Fruit fly (Drosophila melanogaster) whole organism, wandering third instar larva: Measurements from ENCODE around the gene rgn.
A peak's percentile ranks its signal among the peaks of the same experiment; 100 is the strongest.

Experiments
- Abd-B ChIP-seq: fragments of >200 bp; optimal IDR thresholded peaks from 2 replicates; lab custom pipeline; 2017; ENCODE audit warnings: missing biosample characterization, missing genetic modification characterization
- CG32264 ChIP-seq: fragments of 200-800 bp; sonication (Bioruptor generic); optimal IDR thresholded peaks from 2 replicates; lab custom pipeline; 2016; ENCODE audit warnings: missing biosample characterization, missing genetic modification characterization
- CG9705 ChIP-seq: fragments of 200-800 bp; sonication (Bioruptor generic); optimal IDR thresholded peaks from 2 replicates; lab custom pipeline; 2018; ENCODE audit warnings: missing biosample characterization, mild to moderate bottlenecking, missing genetic modification characterization
- CrebA ChIP-seq: fragments of 200-800 bp; sonication (Bioruptor generic); optimal IDR thresholded peaks from 2 replicates; lab custom pipeline; 2016; ENCODE audit warnings: missing biosample characterization, mild to moderate bottlenecking, missing genetic modification characterization, borderline replicate concordance
- Dfd ChIP-seq: fragments of >200 bp; optimal IDR thresholded peaks from 2 replicates; lab custom pipeline; 2017; ENCODE audit warnings: missing biosample characterization, missing genetic modification characterization
- Dif ChIP-seq: fragments of 200-275, 200-300 bp; sonication (Bioruptor generic); optimal IDR thresholded peaks from 2 replicates; lab custom pipeline; 2018; ENCODE audit warnings: missing biosample characterization, missing genetic modification characterization; ENCODE audit not compliant: partially characterized antibody
- GATAd ChIP-seq: sonication (Bioruptor generic); optimal IDR thresholded peaks from 2 replicates; lab custom pipeline; 2016; ENCODE audit warnings: missing biosample characterization, missing genetic modification characterization
- HLH106 ChIP-seq: fragments of 200-800 bp; optimal IDR thresholded peaks from 3 replicates; lab custom pipeline; 2019; ENCODE audit warnings: missing biosample characterization, mild to moderate bottlenecking, missing genetic modification characterization, moderate library complexity
- Hr78 ChIP-seq: fragments of >200 bp; optimal IDR thresholded peaks from 2 replicates; lab custom pipeline; 2017; ENCODE audit warnings: missing biosample characterization, missing genetic modification characterization
- Hr83 ChIP-seq: fragments of 200-300 bp; sonication (Bioruptor generic); optimal IDR thresholded peaks from 2 replicates; lab custom pipeline; 2016; ENCODE audit warnings: missing biosample characterization, mild to moderate bottlenecking, missing genetic modification characterization, moderate library complexity; ENCODE audit not compliant: poor library complexity, severe bottlenecking
- Jra ChIP-seq: sonication (Bioruptor generic); optimal IDR thresholded peaks from 2 replicates; lab custom pipeline; 2016; ENCODE audit warnings: missing biosample characterization, missing genetic modification characterization
- Mio ChIP-seq: sonication (Bioruptor generic); optimal IDR thresholded peaks from 2 replicates; lab custom pipeline; 2016; ENCODE audit warnings: missing biosample characterization, missing genetic modification characterization
- Myc ChIP-seq: fragments of >200 bp; optimal IDR thresholded peaks from 2 replicates; lab custom pipeline; 2017
- N ChIP-seq: fragments of >200 bp; optimal IDR thresholded peaks from 2 replicates; lab custom pipeline; 2018; ENCODE audit warnings: missing biosample characterization, missing external identifiers, missing genetic modification characterization
- Rel ChIP-seq, 2 experiments: fragments of 200-800 bp; sonication (Bioruptor generic) in 1 of 2; optimal IDR thresholded peaks; 2 replicates in 1 of 2; 3 replicates in 1 of 2; lab custom pipeline; 2016 to 2019; ENCODE audit warnings: mild to moderate bottlenecking in 2 of 2, missing biosample characterization in 2 of 2, missing genetic modification characterization in 2 of 2, moderate library complexity in 1 of 2
- Sp1 ChIP-seq: fragments of 200-800 bp; sonication (Bioruptor generic); optimal IDR thresholded peaks from 3 replicates; lab custom pipeline; 2019; ENCODE audit warnings: missing biosample characterization, mild to moderate bottlenecking, missing genetic modification characterization, moderate library complexity
- Vsx2 ChIP-seq: fragments of 200-300, 225-300 bp; sonication (Bioruptor generic); optimal IDR thresholded peaks from 2 replicates; lab custom pipeline; 2018; ENCODE audit warnings: missing biosample characterization, missing genetic modification characterization; ENCODE audit not compliant: partially characterized antibody
- brk ChIP-seq: fragments of 200-800 bp; sonication (Bioruptor generic); optimal IDR thresholded peaks from 2 replicates; lab custom pipeline; 2016; ENCODE audit warnings: missing biosample characterization, mild to moderate bottlenecking, missing genetic modification characterization
- dl ChIP-seq, 2 experiments: fragments of 175-275, 200-275 bp in 1 of 2; fragments of 200-275 bp in 1 of 2; sonication (Bioruptor generic); optimal IDR thresholded peaks; lab custom pipeline; 2018; ENCODE audit warnings: mild to moderate bottlenecking in 2 of 2, missing biosample characterization in 2 of 2, missing genetic modification characterization in 2 of 2, moderate library complexity in 2 of 2; ENCODE audit not compliant: partially characterized antibody in 2 of 2, insufficient read depth in 1 of 2
- dmrt93B ChIP-seq: fragments of 200-800 bp; sonication (Bioruptor generic); optimal IDR thresholded peaks from 2 replicates; lab custom pipeline; 2018; ENCODE audit warnings: missing biosample characterization, mild to moderate bottlenecking, missing genetic modification characterization
- dsf ChIP-seq: sonication (Bioruptor generic); optimal IDR thresholded peaks from 2 replicates; lab custom pipeline; 2016; ENCODE audit warnings: missing biosample characterization, missing genetic modification characterization, borderline replicate concordance
- ey ChIP-seq: fragments of 200-800 bp; sonication (Bioruptor generic); optimal IDR thresholded peaks from 2 replicates; lab custom pipeline; 2016; ENCODE audit warnings: missing biosample characterization, missing genetic modification characterization
- fru ChIP-seq: fragments of 200-800 bp; sonication (Bioruptor generic); optimal IDR thresholded peaks from 3 replicates; lab custom pipeline; 2016; ENCODE audit warnings: missing biosample characterization, mild to moderate bottlenecking, missing genetic modification characterization
- jim ChIP-seq: fragments of 175-275, 200-325 bp; sonication (Bioruptor generic); optimal IDR thresholded peaks from 2 replicates; lab custom pipeline; 2016; ENCODE audit warnings: missing biosample characterization, mild to moderate bottlenecking, missing genetic modification characterization
- lola ChIP-seq: fragments of >200 bp; optimal IDR thresholded peaks from 2 replicates; lab custom pipeline; 2017; ENCODE audit warnings: missing biosample characterization, missing genetic modification characterization
- psq ChIP-seq: fragments of 200-800 bp; sonication (Bioruptor generic); optimal IDR thresholded peaks from 3 replicates; lab custom pipeline; 2017; ENCODE audit warnings: missing biosample characterization, mild to moderate bottlenecking, missing genetic modification characterization, moderate library complexity
- rgr ChIP-seq: fragments of 200-800 bp; sonication (Bioruptor generic); optimal IDR thresholded peaks from 3 replicates; lab custom pipeline; 2016; ENCODE audit warnings: missing biosample characterization, mild to moderate bottlenecking, missing genetic modification characterization
- tai ChIP-seq: sonication (Bioruptor generic); optimal IDR thresholded peaks from 2 replicates; lab custom pipeline; 2016; ENCODE audit warnings: missing biosample characterization, missing genetic modification characterization

Gene rgn

DNA sequence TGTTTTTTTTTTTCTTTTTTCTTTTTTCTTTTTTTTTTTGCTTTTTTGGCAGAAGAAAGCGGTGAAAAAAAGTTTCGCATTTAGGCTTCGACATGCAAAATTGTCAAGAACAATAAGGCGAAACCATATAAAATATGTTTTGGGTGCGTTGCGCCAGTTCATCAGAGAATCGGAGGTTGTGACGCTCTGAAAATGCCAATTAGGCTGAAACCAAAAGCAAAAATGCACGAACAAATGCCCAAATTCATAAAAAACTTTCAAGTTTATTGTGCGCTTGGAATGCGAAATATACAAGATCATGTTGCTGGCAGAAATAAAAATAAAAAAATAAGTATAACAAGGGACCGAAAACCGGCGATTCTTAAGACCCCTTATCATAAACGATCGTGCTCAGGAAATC lies 7.5 kb downstream of the rgn start:
- TF ChIP-seq psq (GFP tag; lab: Kevin White, UChicago) (peak; percentile 20), CrebA (peak; percentile 39), jim (peak; percentile 17), rgr (no peak), fru (peak; percentile 9)
- TF ChIP-seq, all 38 proteins: peak for 4

DNA sequence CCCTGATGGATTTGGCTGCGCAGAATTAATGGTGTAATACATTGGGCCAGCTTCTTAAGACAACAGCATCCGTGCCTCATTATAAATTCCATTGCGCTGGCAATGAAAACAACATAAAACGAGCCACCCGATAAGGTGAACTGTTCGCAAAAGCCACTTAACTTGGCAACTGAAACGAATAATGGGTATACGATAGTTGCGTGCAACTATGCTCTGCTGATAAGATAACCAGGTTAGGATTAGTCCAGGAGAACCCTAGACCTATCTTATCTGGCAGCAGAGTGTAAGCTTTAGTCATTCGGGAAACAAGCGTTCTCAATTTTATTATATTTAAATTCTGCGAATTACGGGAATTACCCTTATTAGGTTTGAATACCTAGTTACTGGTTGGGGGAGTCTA lies 8.1 kb downstream of the rgn start:
- TF ChIP-seq Vsx2 (GFP tag; lab: Kevin White, UChicago) (no peak), Hr83 (GFP tag; lab: Kevin White, UChicago) (no peak), Mio (GFP tag; lab: Kevin White, UChicago) (no peak), jim (no peak), CrebA (no peak), lola (no peak), fru (no peak), GATAd (GFP tag; lab: Kevin White, UChicago) (no peak), CG9705 (GFP tag; lab: Kevin White, UChicago) (no peak), dl (GFP tag; optimal IDR thresholded peaks at IDR 0.05; lab: Kevin White, UChicago; ENCODE audit: insufficient read depth in 1 of 2, partially characterized antibody in 2 of 2) (no peak), dmrt93B (GFP tag; lab: Kevin White, UChicago) (no peak), brk (GFP tag; lab: Kevin White, UChicago) (no peak), Dif (GFP tag; lab: Kevin White, UChicago) (no peak)

DNA sequence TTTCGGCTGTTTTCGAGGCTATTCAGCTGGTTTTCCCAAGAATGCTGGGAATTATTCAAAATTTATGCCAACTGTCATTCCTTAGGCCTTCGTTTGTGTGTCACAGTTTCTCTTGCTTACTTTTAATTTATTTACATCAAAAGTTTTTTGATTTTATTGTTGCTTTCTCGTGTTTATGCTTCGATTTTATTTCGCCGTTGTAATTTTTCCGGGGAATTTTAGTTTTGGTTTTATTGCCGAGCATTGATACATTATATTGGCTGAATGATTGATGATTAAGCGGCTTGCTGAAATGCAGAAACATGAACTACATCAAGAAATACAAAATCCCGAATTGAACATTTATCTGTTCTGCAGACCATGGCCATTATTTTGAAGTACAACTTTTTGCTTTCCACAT lies 15.9 kb downstream of the rgn start:
- no peak for TF ChIP-seq rgr
- TF ChIP-seq jim = no peak
- TF ChIP-seq dl (GFP tag; optimal IDR thresholded peaks at IDR 0.05; lab: Kevin White, UChicago; ENCODE audit: insufficient read depth in 1 of 2, partially characterized antibody in 2 of 2) = no peak
- TF ChIP-seq Mio (GFP tag; lab: Kevin White, UChicago) = no peak
- no peak for TF ChIP-seq HLH106 (tag; lab: Kevin White, UChicago)

DNA sequence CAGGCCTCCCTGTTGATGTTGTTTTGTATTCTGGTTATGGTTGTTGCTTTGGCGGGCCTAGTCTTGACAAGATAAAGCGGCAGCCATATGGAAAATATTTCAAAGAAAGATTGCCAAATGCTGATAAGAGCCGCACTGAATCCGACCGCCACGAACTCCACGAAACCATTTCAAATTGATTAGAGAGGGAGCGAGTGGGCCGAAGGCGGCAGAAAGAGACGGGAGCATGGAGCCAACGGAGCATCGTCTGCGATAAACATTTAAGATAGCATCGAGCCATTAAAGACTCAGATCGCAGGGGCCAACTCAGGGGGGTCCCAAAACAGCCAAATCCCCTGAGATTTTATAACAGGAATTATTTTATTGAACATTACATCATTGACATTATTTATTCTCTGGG lies 17.9 kb downstream of the rgn start:
- TF ChIP-seq psq (GFP tag; lab: Kevin White, UChicago) = no peak

DNA sequence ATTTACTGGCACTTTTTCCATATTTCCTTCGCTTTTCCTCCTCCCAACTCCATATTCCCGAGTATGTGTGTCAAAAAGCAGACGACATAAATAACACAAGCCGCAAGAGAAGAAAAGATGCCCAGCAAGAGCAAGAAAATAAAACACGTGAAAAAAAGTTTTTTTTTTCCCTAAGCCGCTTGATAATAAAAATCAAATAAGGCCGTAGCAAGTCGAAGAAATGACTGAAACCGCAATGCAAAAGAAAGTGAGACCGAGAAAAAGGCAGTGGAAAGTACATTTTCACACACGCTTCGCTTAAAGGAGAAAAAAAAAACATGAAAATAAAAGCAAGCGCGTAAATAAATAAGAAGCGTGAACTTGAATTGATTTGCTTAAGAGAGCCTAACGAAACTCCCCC lies 20.3 kb downstream of the rgn start:
- TF ChIP-seq psq (GFP tag; lab: Kevin White, UChicago) (no peak), Hr78 (GFP tag; lab: Kevin White, UChicago) (no peak), dl (GFP tag; optimal IDR thresholded peaks at IDR 0.05; lab: Kevin White, UChicago; ENCODE audit: insufficient read depth in 1 of 2, partially characterized antibody in 2 of 2) (no peak), CG32264 (GFP tag; lab: Kevin White, UChicago) (no peak), lola (no peak), jim (no peak), Sp1 (no peak), Rel (GFP tag; optimal IDR thresholded peaks at IDR 0.05; lab: Kevin White, UChicago) (no peak), Rel (tag; optimal IDR thresholded peaks at IDR 0.05; lab: Kevin White, UChicago) (no peak), CG9705 (GFP tag; lab: Kevin White, UChicago) (no peak), dsf (GFP tag; lab: Kevin White, UChicago) (no peak), Abd-B (GFP tag; lab: Kevin White, UChicago) (no peak), CrebA (no peak), tai (GFP tag; lab: Kevin White, UChicago) (no peak), Dif (GFP tag; lab: Kevin White, UChicago) (no peak), brk (GFP tag; lab: Kevin White, UChicago) (no peak), ey (GFP tag; lab: Kevin White, UChicago) (no peak), HLH106 (tag; lab: Kevin White, UChicago) (no peak)

DNA sequence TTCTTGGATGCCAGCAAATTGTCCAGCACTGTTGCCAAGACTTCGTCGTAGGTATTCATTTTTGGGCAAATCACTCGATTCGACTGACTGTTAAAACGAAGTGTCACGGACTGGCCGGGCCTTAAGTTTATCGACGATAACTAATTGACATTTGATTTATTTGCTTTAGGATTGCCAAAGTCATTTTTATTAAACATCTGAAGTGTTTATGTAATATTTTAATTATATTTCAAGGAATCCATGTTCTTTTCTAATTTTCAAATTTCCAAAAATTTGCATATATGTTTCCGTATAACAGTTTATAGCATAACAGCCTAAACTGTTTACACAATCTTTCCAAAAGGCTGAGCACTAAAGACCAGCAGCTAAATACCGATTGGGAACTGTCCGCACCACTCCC lies 24.3 kb downstream of the rgn start, which contains the start of gene sa:
Gene sa (minus strand): TSS at position 101 of the 400 bp plus-strand sequence.
- no peak for TF ChIP-seq CrebA
- TF ChIP-seq psq (GFP tag; lab: Kevin White, UChicago) = no peak
- no peak for TF ChIP-seq dmrt93B (GFP tag; lab: Kevin White, UChicago)
- no peak for TF ChIP-seq Mio (GFP tag; lab: Kevin White, UChicago)
- no peak for TF ChIP-seq lola
- TF ChIP-seq Dfd (GFP tag; lab: Kevin White, UChicago) = no peak
- no peak for TF ChIP-seq N (GFP tag; lab: Kevin White, UChicago)
- no peak for TF ChIP-seq jim
- TF ChIP-seq rgr = no peak
- no peak for TF ChIP-seq Myc (lab: Kevin White, UChicago)
- TF ChIP-seq CG9705 (GFP tag; lab: Kevin White, UChicago) = no peak
- TF ChIP-seq Vsx2 (GFP tag; lab: Kevin White, UChicago) = no peak
- TF ChIP-seq fru = no peak
- TF ChIP-seq Hr83 (GFP tag; lab: Kevin White, UChicago) = no peak
- no peak for TF ChIP-seq Jra (GFP tag; lab: Kevin White, UChicago)
- TF ChIP-seq Abd-B (GFP tag; lab: Kevin White, UChicago) = no peak
